Worm (Caenorhabditis elegans) whole organism, young adult: ENCODE data around the gene Y73F8A.5.

Experiments used
- F57A8.1 ChIP-seq: fragments of 200-800 bp; sonication (Bioruptor generic); optimal IDR thresholded peaks from 2 replicates; lab custom pipeline; 2018; ENCODE audit warnings: mild to moderate bottlenecking, missing genetic modification characterization, moderate library complexity, missing compliant biosample characterization
- F57C9.4 ChIP-seq: sonication (generic microtip); optimal IDR thresholded peaks from 2 replicates; lab custom pipeline; 2017; ENCODE audit warnings: mild to moderate bottlenecking, missing genetic modification characterization, missing compliant biosample characterization
- dpl-1 ChIP-seq: fragments of 150-350 bp; optimal IDR thresholded peaks from 2 replicates; lab custom pipeline; 2014; ENCODE audit warnings: missing biosample characterization, missing genetic modification reagents, missing genetic modification characterization
- unc-62 ChIP-seq: fragments of 150-350 bp; optimal IDR thresholded peaks from 2 replicates; lab custom pipeline; 2014; ENCODE audit warnings: missing biosample characterization, missing genetic modification reagents, missing genetic modification characterization

- no peak for TF ChIP-seq F57C9.4 (tag; lab: Kevin White, UChicago)
- TF ChIP-seq dpl-1 (GFP tag; lab: Kevin White, UChicago): no peak
- TF ChIP-seq F57A8.1: no peak
- no peak for TF ChIP-seq unc-62 (GFP tag; lab: Kevin White, UChicago)
Measured at ce11 chrIV:15315502-15315901, 55.8 kb downstream of the Y73F8A.5 start.
